Worm (Caenorhabditis elegans) whole organism, mixed stage, embryonic: ENCODE measurements around the gene ZK1240.11.

Experiments
- elt-1 ChIP-seq: sonication (generic microtip); optimal IDR thresholded peaks from 2 replicates; lab custom pipeline; 2017; ENCODE audit warnings: missing genetic modification characterization, mild to moderate bottlenecking, missing compliant biosample characterization, antibody characterized with exemption, moderate library complexity, borderline replicate concordance; ENCODE audit not compliant: insufficient read depth
- mab-5 ChIP-seq: fragments of 150-350 bp; optimal IDR thresholded peaks from 2 replicates; lab custom pipeline; 2014; ENCODE audit warnings: missing biosample characterization, missing genetic modification characterization
- nhr-76 ChIP-seq: sonication (generic microtip); optimal IDR thresholded peaks from 2 replicates; lab custom pipeline; 2017; ENCODE audit warnings: missing biosample characterization, missing genetic modification characterization
- snpc-4 ChIP-seq: fragments of 150-350 bp; optimal IDR thresholded peaks from 2 replicates; lab custom pipeline; 2014; ENCODE audit warnings: missing biosample characterization, missing genetic modification characterization

ce11 chrII:2300861-2301260 is 24.2 kb upstream of the ZK1240.11 start, which contains the start of gene B0281.5:
- TF ChIP-seq snpc-4 (tag; lab: Kevin White, UChicago) (no peak), mab-5 (tag; lab: Kevin White, UChicago) (no peak), nhr-76 (tag; lab: Kevin White, UChicago) (no peak), elt-1 (tag; lab: Kevin White, UChicago) (no peak)
